Worm (Caenorhabditis elegans) whole organism, midembryonic: ENCODE measurements around the gene srz-94.

Experiments used
- T22C8.4 ChIP-seq: fragments of 200-800 bp; sonication (Bioruptor generic); IDR thresholded peaks from 2 replicates; pipeline ENCODE4 v1.3.6; 2022; ENCODE audit warnings: missing genetic modification characterization, missing compliant biosample characterization
- flt-1 ChIP-seq: fragments of 200-800 bp; sonication (Bioruptor generic); IDR thresholded peaks from 2 replicates; pipeline ENCODE4 v1.3.6; 2022; ENCODE audit warnings: missing genetic modification characterization, missing compliant biosample characterization
- med-1 ChIP-seq: sonication (generic microtip); optimal IDR thresholded peaks from 2 replicates; lab custom pipeline; 2017; ENCODE audit warnings: missing genetic modification characterization, mild to moderate bottlenecking, missing compliant biosample characterization, antibody characterized with exemption, missing genetic modification reagents; ENCODE audit not compliant: insufficient read depth
- ref-1 ChIP-seq: fragments of 200-800 bp; sonication (Bioruptor generic); conservative IDR thresholded peaks from 2 replicates; pipeline ENCODE4 v1.3.6; 2022; ENCODE audit warnings: missing genetic modification reagents, missing genetic modification characterization, missing compliant biosample characterization
- tab-1 ChIP-seq: fragments of 200-800 bp; sonication (Bioruptor generic); IDR thresholded peaks from 2 replicates; pipeline ENCODE4 v1.3.6; 2022; ENCODE audit warnings: missing genetic modification characterization, missing compliant biosample characterization
- ztf-23 ChIP-seq: fragments of 200-800 bp; sonication (Bioruptor generic); IDR thresholded peaks from 2 replicates; pipeline ENCODE4 v1.3.6; 2022; ENCODE audit warnings: missing genetic modification reagents, missing genetic modification characterization, missing compliant biosample characterization

DNA sequence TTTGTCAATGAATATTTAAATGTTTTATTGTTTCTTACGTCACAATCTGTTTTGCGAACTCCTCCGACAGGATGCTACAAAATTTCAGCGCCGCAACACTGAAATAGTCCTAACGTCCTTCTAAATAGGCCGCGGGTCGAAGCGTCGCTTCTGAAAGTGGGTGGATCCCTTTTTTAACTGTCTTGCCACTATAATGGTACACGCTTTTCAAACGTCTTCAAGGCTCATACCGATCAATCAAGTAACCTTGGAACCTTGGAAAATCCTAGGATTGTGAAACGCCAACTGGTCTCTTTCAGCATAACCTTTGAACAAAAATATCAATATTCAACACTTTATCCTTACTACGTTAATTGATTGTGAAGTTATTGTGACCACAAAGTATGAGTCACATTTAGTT is 30.9 kb upstream of the srz-94 start:
- TF ChIP-seq ztf-23 (GFP tag; lab: Robert Waterston, UW), result no peak
- no peak for TF ChIP-seq flt-1 (GFP tag; lab: Robert Waterston, UW)
- TF ChIP-seq T22C8.4 (GFP tag; lab: Robert Waterston, UW), result no peak
- no peak for TF ChIP-seq med-1 (GFP tag; lab: Kevin White, UChicago)
- no peak for TF ChIP-seq tab-1 (GFP tag; lab: Robert Waterston, UW)
- no peak for TF ChIP-seq ref-1
